Fruit fly (Drosophila melanogaster) whole organism, embryonic: Measurements from ENCODE around the gene CG10700.

ENCODE experiments used
- Ada2b ChIP-seq: fragments of 200-800 bp; sonication (Bioruptor generic); IDR thresholded peaks from 2 replicates; pipeline ENCODE4 v1.3.6; 2022; ENCODE audit warnings: missing biosample characterization, missing genetic modification characterization
- Antp ChIP-seq: fragments of 200-800 bp; sonication (Bioruptor generic); optimal IDR thresholded peaks from 3 replicates; lab custom pipeline; 2016; ENCODE audit warnings: missing biosample characterization, missing genetic modification characterization
- Asciz ChIP-seq: fragments of 200-800 bp; sonication (Bioruptor generic); optimal IDR thresholded peaks from 2 replicates; lab custom pipeline; 2017; ENCODE audit warnings: missing biosample characterization, mild to moderate bottlenecking, missing genetic modification characterization, missing genetic modification reagents
- Bdp1 ChIP-seq: fragments of 200-800 bp; sonication (Bioruptor generic); optimal IDR thresholded peaks from 3 replicates; lab custom pipeline; 2016; ENCODE audit warnings: missing biosample characterization, missing genetic modification characterization
- CG10209 ChIP-seq: fragments of 200-800 bp; sonication (Bioruptor generic); optimal IDR thresholded peaks from 3 replicates; lab custom pipeline; 2017; ENCODE audit warnings: missing biosample characterization, mild to moderate bottlenecking, missing genetic modification characterization, missing genetic modification reagents
- CG10274 ChIP-seq: fragments of 200-800 bp; sonication (Bioruptor generic); optimal IDR thresholded peaks from 3 replicates; lab custom pipeline; 2017; ENCODE audit warnings: missing biosample characterization, mild to moderate bottlenecking, missing genetic modification characterization
- CG10654 ChIP-seq: fragments of 200-800 bp; sonication (Bioruptor generic); optimal IDR thresholded peaks from 2 replicates; lab custom pipeline; 2016; ENCODE audit warnings: missing biosample characterization, missing genetic modification characterization
- CG12104 ChIP-seq: fragments of 200-800 bp; sonication (Bioruptor generic); optimal IDR thresholded peaks from 3 replicates; lab custom pipeline; 2016; ENCODE audit warnings: missing biosample characterization, missing genetic modification characterization
- CG13287 ChIP-seq: fragments of 200-800 bp; sonication (Bioruptor generic); IDR thresholded peaks from 2 replicates; pipeline ENCODE4 v1.3.6; 2022; ENCODE audit warnings: missing biosample characterization, missing genetic modification characterization; ENCODE audit not compliant: partially characterized antibody
- CG17568 ChIP-seq: fragments of 200-800 bp; sonication (Bioruptor generic); optimal IDR thresholded peaks from 2 replicates; lab custom pipeline; 2018; ENCODE audit warnings: missing biosample characterization, mild to moderate bottlenecking, missing genetic modification characterization, moderate library complexity
- CG17802 ChIP-seq: fragments of 200-800 bp; sonication (Bioruptor generic); optimal IDR thresholded peaks from 2 replicates; lab custom pipeline; 2018; ENCODE audit warnings: missing biosample characterization, mild to moderate bottlenecking, missing genetic modification characterization, moderate library complexity
- CG2120 ChIP-seq: fragments of 200-800 bp; sonication (Bioruptor generic); optimal IDR thresholded peaks from 3 replicates; lab custom pipeline; 2016; ENCODE audit warnings: missing biosample characterization, missing genetic modification characterization
- CG2202 ChIP-seq: fragments of 200-800 bp; sonication (Bioruptor generic); optimal IDR thresholded peaks from 2 replicates; lab custom pipeline; 2018; ENCODE audit warnings: missing biosample characterization, mild to moderate bottlenecking, missing genetic modification characterization
- CG30431 ChIP-seq: fragments of 200-800 bp; sonication (Bioruptor generic); optimal IDR thresholded peaks from 2 replicates; lab custom pipeline; 2017; ENCODE audit warnings: missing biosample characterization, missing genetic modification characterization
- CG3065 ChIP-seq: fragments of 200-800 bp; sonication (Bioruptor generic); optimal IDR thresholded peaks from 2 replicates; lab custom pipeline; 2016; ENCODE audit warnings: missing biosample characterization, missing genetic modification characterization
- CG4282 ChIP-seq: fragments of 200-800 bp; sonication (Bioruptor generic); optimal IDR thresholded peaks from 2 replicates; lab custom pipeline; 2016; ENCODE audit warnings: missing biosample characterization, missing genetic modification characterization
- CG4424 ChIP-seq: fragments of 200-800 bp; sonication (Bioruptor generic); optimal IDR thresholded peaks from 3 replicates; lab custom pipeline; 2016; ENCODE audit warnings: missing biosample characterization, missing genetic modification characterization
- CG6689 ChIP-seq: fragments of 200-800 bp; sonication (Bioruptor generic); IDR thresholded peaks from 2 replicates; pipeline ENCODE4 v1.3.6; 2022; ENCODE audit warnings: missing biosample characterization, missing genetic modification characterization
- CG7987 ChIP-seq: fragments of 200-800 bp; sonication (Bioruptor generic); optimal IDR thresholded peaks from 2 replicates; lab custom pipeline; 2018; ENCODE audit warnings: missing biosample characterization, mild to moderate bottlenecking, missing genetic modification characterization, moderate library complexity
- CG8089 ChIP-seq: fragments of 200-800 bp; sonication (Bioruptor generic); optimal IDR thresholded peaks from 3 replicates; lab custom pipeline; 2016; ENCODE audit warnings: missing biosample characterization, missing genetic modification characterization
- Camta ChIP-seq: fragments of 200-800 bp; sonication (Bioruptor generic); optimal IDR thresholded peaks from 2 replicates; lab custom pipeline; 2016; ENCODE audit warnings: missing biosample characterization, missing genetic modification characterization
- CrebB ChIP-seq: fragments of 200-800 bp; sonication (Bioruptor generic); optimal IDR thresholded peaks from 3 replicates; lab custom pipeline; 2018; ENCODE audit warnings: missing biosample characterization, mild to moderate bottlenecking, missing genetic modification characterization
- Dip3 ChIP-seq: fragments of 200-800 bp; sonication (Bioruptor generic); optimal IDR thresholded peaks from 3 replicates; lab custom pipeline; 2016; ENCODE audit warnings: missing biosample characterization, missing genetic modification characterization
- E2f1 ChIP-seq: fragments of 200-800 bp; sonication (Bioruptor generic); IDR thresholded peaks from 2 replicates; pipeline ENCODE4 v1.3.6; 2022; ENCODE audit warnings: missing biosample characterization, missing genetic modification characterization
- E2f2 ChIP-seq: fragments of 200-800 bp; sonication (Bioruptor generic); IDR thresholded peaks from 2 replicates; pipeline ENCODE4 v1.3.6; 2022; ENCODE audit warnings: missing biosample characterization, missing genetic modification characterization
- Fer3 ChIP-seq: fragments of 200-800 bp; sonication (Bioruptor generic); optimal IDR thresholded peaks from 2 replicates; lab custom pipeline; 2018; ENCODE audit warnings: missing biosample characterization, mild to moderate bottlenecking, missing genetic modification characterization, moderate library complexity
- HmgZ ChIP-seq: fragments of 200-800 bp; sonication (Bioruptor generic); optimal IDR thresholded peaks from 2 replicates; lab custom pipeline; 2018; ENCODE audit warnings: missing biosample characterization, mild to moderate bottlenecking, missing genetic modification characterization
- Hr39 ChIP-seq: fragments of >200 bp; optimal IDR thresholded peaks from 2 replicates; lab custom pipeline; 2017
- Hr78 ChIP-seq, 2 experiments: fragments of 200-800 bp in 1 of 2; fragments of >200 bp in 1 of 2; sonication (Bioruptor generic) in 1 of 2; optimal IDR thresholded peaks; 2 replicates each; lab custom pipeline; 2017 to 2019; ENCODE audit warnings: missing biosample characterization in 2 of 2, missing genetic modification characterization in 2 of 2, mild to moderate bottlenecking in 1 of 2, moderate library complexity in 1 of 2
- MBD-R2 ChIP-seq: fragments of 200-800 bp; sonication (Bioruptor generic); IDR thresholded peaks from 2 replicates; pipeline ENCODE4 v1.3.6; 2022; ENCODE audit warnings: missing biosample characterization, missing genetic modification characterization
- NC2β ChIP-seq: fragments of 200-800 bp; sonication (Bioruptor generic); optimal IDR thresholded peaks from 2 replicates; lab custom pipeline; 2016; ENCODE audit warnings: missing biosample characterization, missing genetic modification characterization
- Ptx1 ChIP-seq: fragments of 200-800 bp; sonication (Bioruptor generic); IDR thresholded peaks from 2 replicates; pipeline ENCODE4 v1.3.6; 2022; ENCODE audit warnings: missing biosample characterization, missing genetic modification characterization
- Sox102F ChIP-seq: fragments of 200-800 bp; sonication (Bioruptor generic); optimal IDR thresholded peaks from 2 replicates; lab custom pipeline; 2018; ENCODE audit warnings: missing biosample characterization, mild to moderate bottlenecking, missing genetic modification characterization, moderate library complexity
- aop ChIP-seq: fragments of 200-800 bp; sonication (Bioruptor generic); IDR thresholded peaks from 2 replicates; pipeline ENCODE4 v1.3.6; 2022; ENCODE audit warnings: missing biosample characterization, missing genetic modification characterization
- ash1 ChIP-seq: fragments of 200-800 bp; sonication (Bioruptor generic); optimal IDR thresholded peaks from 2 replicates; lab custom pipeline; 2018; ENCODE audit warnings: missing biosample characterization, mild to moderate bottlenecking, missing genetic modification characterization
- chn ChIP-seq: fragments of 200-800 bp; sonication (Bioruptor generic); optimal IDR thresholded peaks from 2 replicates; lab custom pipeline; 2016; ENCODE audit warnings: missing biosample characterization, missing genetic modification characterization
- fd102C ChIP-seq: fragments of 200-800 bp; sonication (Bioruptor generic); optimal IDR thresholded peaks from 2 replicates; lab custom pipeline; 2018; ENCODE audit warnings: missing biosample characterization, mild to moderate bottlenecking, missing genetic modification characterization, moderate library complexity
- mam ChIP-seq: fragments of 200-800 bp; sonication (Bioruptor generic); optimal IDR thresholded peaks from 3 replicates; lab custom pipeline; 2016; ENCODE audit warnings: missing biosample characterization, missing genetic modification characterization
- nom ChIP-seq: fragments of 200-800 bp; sonication (Bioruptor generic); optimal IDR thresholded peaks from 2 replicates; lab custom pipeline; 2017; ENCODE audit warnings: missing biosample characterization, missing genetic modification characterization, mild to moderate bottlenecking, moderate library complexity, missing genetic modification reagents
- odd ChIP-seq: fragments of 200-800 bp; sonication (Bioruptor generic); optimal IDR thresholded peaks from 2 replicates; lab custom pipeline; 2017; ENCODE audit warnings: missing biosample characterization, mild to moderate bottlenecking, missing genetic modification characterization
- peb ChIP-seq: fragments of 200-800 bp; sonication (Bioruptor generic); IDR thresholded peaks from 2 replicates; pipeline ENCODE4 v1.3.6; 2022; ENCODE audit warnings: missing biosample characterization, missing genetic modification characterization
- prd ChIP-seq, 3 experiments: fragments of >200 bp in 2 of 3; fragments of 200-800 bp in 1 of 3; sonication (Bioruptor generic) in 1 of 3; optimal IDR thresholded peaks in 2 of 3; IDR thresholded peaks in 1 of 3; 2 replicates in 2 of 3; 3 replicates in 1 of 3; pipeline versions ENCODE4 v1.3.6 to Lab custom; 2017 to 2022; ENCODE audit warnings: missing biosample characterization in 1 of 3, missing genetic modification characterization in 1 of 3
- slbo ChIP-seq: fragments of 200-800 bp; sonication (Bioruptor generic); IDR thresholded peaks from 2 replicates; pipeline ENCODE4 v1.3.6; 2022; ENCODE audit warnings: missing biosample characterization, missing genetic modification characterization
- sr ChIP-seq: fragments of 200-800 bp; sonication (Bioruptor generic); IDR thresholded peaks from 3 replicates; pipeline ENCODE4 v1.3.6; 2022; ENCODE audit warnings: missing biosample characterization, missing genetic modification characterization
- stc ChIP-seq: fragments of 200-800 bp; sonication (Bioruptor generic); IDR thresholded peaks from 2 replicates; pipeline ENCODE4 v1.3.6; 2022; ENCODE audit warnings: missing biosample characterization, missing genetic modification characterization
- stwl ChIP-seq: fragments of 200-800 bp; sonication (Bioruptor generic); optimal IDR thresholded peaks from 3 replicates; lab custom pipeline; 2018; ENCODE audit warnings: missing biosample characterization, mild to moderate bottlenecking, missing genetic modification characterization, moderate library complexity
- tap ChIP-seq: fragments of 200-800 bp; optimal IDR thresholded peaks from 3 replicates; lab custom pipeline; 2019; ENCODE audit warnings: missing biosample characterization, mild to moderate bottlenecking, missing genetic modification characterization, moderate library complexity
- trem ChIP-seq: fragments of 200-800 bp; optimal IDR thresholded peaks from 3 replicates; lab custom pipeline; 2019; ENCODE audit warnings: missing biosample characterization, mild to moderate bottlenecking, missing genetic modification characterization, moderate library complexity
- tx ChIP-seq: fragments of 200-800 bp; sonication (Bioruptor generic); optimal IDR thresholded peaks from 2 replicates; lab custom pipeline; 2016; ENCODE audit warnings: missing biosample characterization, missing genetic modification characterization
- wek ChIP-seq: fragments of 200-800 bp; sonication (Bioruptor generic); optimal IDR thresholded peaks from 3 replicates; lab custom pipeline; 2018; ENCODE audit warnings: missing biosample characterization, mild to moderate bottlenecking, missing genetic modification characterization, moderate library complexity
- wor ChIP-seq: fragments of 200-800 bp; sonication (Bioruptor generic); IDR thresholded peaks from 2 replicates; pipeline ENCODE4 v1.3.6; 2022; ENCODE audit warnings: missing biosample characterization, missing genetic modification characterization

Gene CG10700

dm6 chr2L:19045111-19045560 is 33.7 kb downstream of the CG10700 start, which contains the start of the genes Ttc19 and Acn (continued):
- TF ChIP-seq CrebB (tag; lab: Kevin White, UChicago) (peak; percentile 54), nom (GFP tag; lab: Kevin White, UChicago) (peak; percentile 35), odd (no peak), Sox102F (GFP tag; lab: Kevin White, UChicago) (peak; percentile 86), Antp (peak; percentile 88), HmgZ (tag; lab: Kevin White, UChicago) (peak; percentile 82), mam (GFP tag; lab: Kevin White, UChicago) (peak; percentile 93), Bdp1 (peak; percentile 78), aop (GFP tag; lab: Robert Waterston, UW) (0 out of 2 replicates have a peak, but pooled peaks have one; percentile 20), MBD-R2 (GFP tag; lab: Robert Waterston, UW) (peak; percentile 95), CG4424 (GFP tag; lab: Kevin White, UChicago) (peak; percentile 87), Ada2b (GFP tag; lab: Robert Waterston, UW) (peak; percentile 75), Fer3 (tag; lab: Kevin White, UChicago) (peak; percentile 80), wor (GFP tag; lab: Robert Waterston, UW) (peak; percentile 65), E2f2 (GFP tag; lab: Robert Waterston, UW) (peak; percentile 71), stc (GFP tag; lab: Robert Waterston, UW) (peak; percentile 77), CG17802 (tag; lab: Kevin White, UChicago) (peak; percentile 66), Hr78 (GFP tag; optimal IDR thresholded peaks at IDR 0.05; lab: Kevin White, UChicago) (no peak), fd102C (GFP tag; lab: Kevin White, UChicago) (no peak), Asciz (no peak), trem (tag; lab: Kevin White, UChicago) (peak; percentile 90), CG12104 (GFP tag; lab: Kevin White, UChicago) (peak; percentile 71), slbo (GFP tag; lab: Robert Waterston, UW) (peak; percentile 89), chn (GFP tag; lab: Kevin White, UChicago) (peak; percentile 91), Hr39 (lab: Kevin White, UChicago) (no peak), CG2120 (GFP tag; lab: Kevin White, UChicago) (peak; percentile 93), NC2β (GFP tag; lab: Kevin White, UChicago) (peak; percentile 86), CG10654 (GFP tag; lab: Kevin White, UChicago) (peak; percentile 61), E2f1 (peak; percentile 62), peb (GFP tag; lab: Robert Waterston, UW) (peak; percentile 50; the same call in 1 of the 2 replicates), CG10274 (GFP tag; lab: Kevin White, UChicago) (no peak), CG2202 (tag; lab: Kevin White, UChicago) (peak; percentile 66), Ptx1 (GFP tag; lab: Robert Waterston, UW) (peak; percentile 86), stwl (tag; lab: Kevin White, UChicago) (peak; percentile 82), CG7987 (GFP tag; lab: Kevin White, UChicago) (peak; percentile 53), Camta (GFP tag; lab: Kevin White, UChicago) (peak; percentile 89), CG17568 (GFP tag; lab: Kevin White, UChicago) (no peak), CG3065 (GFP tag; lab: Kevin White, UChicago) (peak; percentile 54), sr (GFP tag; lab: Robert Waterston, UW) (0 out of 3 replicates have a peak, but pooled peaks have one; percentile 17), wek (GFP tag; lab: Kevin White, UChicago) (peak; percentile 76), Dip3 (GFP tag; lab: Kevin White, UChicago) (peak; percentile 87), tx (peak; percentile 86), CG30431 (GFP tag; lab: Kevin White, UChicago) (peak; percentile 37), CG6689 (GFP tag; lab: Robert Waterston, UW) (peak; percentile 78), CG10209 (GFP tag; lab: Kevin White, UChicago) (peak; percentile 69), tap (tag; lab: Kevin White, UChicago) (peak; percentile 63), prd (optimal IDR thresholded peaks at IDR 0.05; lab: Kevin White, UChicago) (no peak), prd (GFP tag; IDR thresholded peaks at IDR 0.05; lab: Robert Waterston, UW) (peak; percentile 89), ash1 (GFP tag; lab: Kevin White, UChicago) (no peak), CG4282 (peak; percentile 89), CG13287 (peak; percentile 95), CG8089 (GFP tag; lab: Kevin White, UChicago) (peak; percentile 81)
